Fruit fly (Drosophila melanogaster): ENCODE measurements around the gene MED30.

Gene MED30

dm6 chr3L:648155-649024 lies 5.5 kb downstream of the MED30 start, which contains the start of gene Gale (continued):
- TF ChIP-seq nom (GFP tag; optimal IDR thresholded peaks at IDR 0.05): peak; percentile 72
- peak; percentile 33 for TF ChIP-seq MESR4 (GFP tag; optimal IDR thresholded peaks at IDR 0.05)
- TF ChIP-seq Trl (optimal IDR thresholded peaks at IDR 0.05): peak; percentile 63 to 80
- no peak for TF ChIP-seq Trl (GFP tag; optimal IDR thresholded peaks at IDR 0.05)
- peak; percentile 50 for TF ChIP-seq Lhr (GFP tag; optimal IDR thresholded peaks at IDR 0.05)
- TF ChIP-seq ato (GFP tag; IDR thresholded peaks at IDR 0.05; ENCODE audit: partially characterized antibody): peak; percentile 69
- TF ChIP-seq CG34422 (GFP tag; IDR thresholded peaks at IDR 0.05): peak; percentile 40; the same call in 1 of the 3 replicates
- peak; percentile 72 for TF ChIP-seq CG34376 (GFP tag; optimal IDR thresholded peaks at IDR 0.05)
- TF ChIP-seq Gug (GFP tag; IDR thresholded peaks at IDR 0.05): 0 out of 4 replicates have a peak, but pooled peaks have one; percentile 4
- no peak for TF ChIP-seq Blimp-1 (GFP tag; optimal IDR thresholded peaks at IDR 0.05)
- peak; percentile 92 for TF ChIP-seq CG3847 (GFP tag; IDR thresholded peaks at IDR 0.05)
- TF ChIP-seq Adf1 (GFP tag; IDR thresholded peaks at IDR 0.05): peak; percentile 7; the same call in 1 of the 2 replicates
- TF ChIP-seq bbx (GFP tag; IDR thresholded peaks at IDR 0.05; ENCODE audit: partially characterized antibody): peak; percentile 74
- TF ChIP-seq Vsx1 (GFP tag; optimal IDR thresholded peaks at IDR 0.05): no peak
- 0 out of 2 replicates have a peak, but pooled peaks have one; percentile 7 for TF ChIP-seq cas (GFP tag; IDR thresholded peaks at IDR 0.05)
- 0 out of 3 replicates have a peak, but pooled peaks have one; percentile 26 for TF ChIP-seq zfh1 (GFP tag; IDR thresholded peaks at IDR 0.05)
- peak; percentile 79 for TF ChIP-seq grn (GFP tag; optimal IDR thresholded peaks at IDR 0.05)
- peak; percentile 63 for TF ChIP-seq CG10543 (GFP tag; optimal IDR thresholded peaks at IDR 0.05)
- peak; percentile 65 for TF ChIP-seq CG16813 (GFP tag; IDR thresholded peaks at IDR 0.05; ENCODE audit: partially characterized antibody)
- no peak for TF ChIP-seq CG5180 (GFP tag; optimal IDR thresholded peaks at IDR 0.05)
- TF ChIP-seq CG2116 (GFP tag; optimal IDR thresholded peaks at IDR 0.05): peak; percentile 43
- no peak for TF ChIP-seq ase (GFP tag; IDR thresholded peaks at IDR 0.05)
- peak; percentile 48; the same call in 1 of the 3 replicates for TF ChIP-seq ci (GFP tag; IDR thresholded peaks at IDR 0.05)
- TF ChIP-seq CG10565 (GFP tag; optimal IDR thresholded peaks at IDR 0.05): no peak
- no peak for TF ChIP-seq CG6175 (GFP tag; IDR thresholded peaks at IDR 0.05)
- peak; percentile 4 for TF ChIP-seq CTCF (GFP tag; optimal IDR thresholded peaks at IDR 0.05)
- TF ChIP-seq E2f2 (GFP tag; IDR thresholded peaks at IDR 0.05): peak; percentile 88
- peak; percentile 25 for TF ChIP-seq Hmr (GFP tag; optimal IDR thresholded peaks at IDR 0.05)
- TF ChIP-seq GATAe (GFP tag; conservative IDR thresholded peaks at IDR 0.05): peak; percentile 58
- 0 out of 3 replicates have a peak, but pooled peaks have one; percentile 16 for TF ChIP-seq tgo (GFP tag; IDR thresholded peaks at IDR 0.05)
- TF ChIP-seq HLH4C (GFP tag; IDR thresholded peaks at IDR 0.05; ENCODE audit: partially characterized antibody): peak; percentile 79
- no peak for TF ChIP-seq z (GFP tag; IDR thresholded peaks at IDR 0.05)
- TF ChIP-seq cad (GFP tag; optimal IDR thresholded peaks at IDR 0.05): no peak
- TF ChIP-seq Ssrp (tag; optimal IDR thresholded peaks at IDR 0.05): no peak
- peak; percentile 5 for TF ChIP-seq caup (GFP tag; optimal IDR thresholded peaks at IDR 0.05; ENCODE audit: severe bottlenecking)
- peak; percentile 65 for TF ChIP-seq Sin3A (optimal IDR thresholded peaks at IDR 0.05)
- TF ChIP-seq CG10267 (tag; optimal IDR thresholded peaks at IDR 0.05): peak; percentile 72
- TF ChIP-seq Myb (GFP tag; optimal IDR thresholded peaks at IDR 0.05): peak; percentile 59
- peak; percentile 2 for TF ChIP-seq CG11504 (tag; optimal IDR thresholded peaks at IDR 0.05)
- peak; percentile 71 for TF ChIP-seq knrl (GFP tag; IDR thresholded peaks at IDR 0.05; ENCODE audit: partially characterized antibody)
- no peak for TF ChIP-seq zfh2 (GFP tag; optimal IDR thresholded peaks at IDR 0.05)
- peak; percentile 40 for TF ChIP-seq CG4424 (GFP tag; optimal IDR thresholded peaks at IDR 0.05)
- 0 out of 3 replicates have a peak, but pooled peaks have one; percentile 12 for TF ChIP-seq CG7963 (GFP tag; IDR thresholded peaks at IDR 0.05; ENCODE audit: partially characterized antibody)
- peak; percentile 48; the same call in 1 of the 2 replicates for TF ChIP-seq sna (GFP tag; IDR thresholded peaks at IDR 0.05; ENCODE audit: partially characterized antibody)
- TF ChIP-seq slbo (GFP tag; IDR thresholded peaks at IDR 0.05): peak; percentile 20; the same call in 1 of the 2 replicates
- TF ChIP-seq CG8290 (GFP tag; optimal IDR thresholded peaks at IDR 0.05): no peak
- TF ChIP-seq CG8290 (tag; optimal IDR thresholded peaks at IDR 0.05): peak in 1 of 2 experiments; percentile 18
- TF ChIP-seq Bgb (GFP tag; IDR thresholded peaks at IDR 0.05; ENCODE audit: partially characterized antibody): peak; percentile 75

Measured in whole organism, embryonic.